Worm (Caenorhabditis elegans) whole organism, late embryonic: ENCODE measurements around the gene srlf-4.
"Not testable (repeated sequence)": the region's sequence is repeated elsewhere in the genome, so short reads cannot be mapped to it uniquely, and the experiment has no call there.

Source experiments
- K09A11.1 ChIP-seq: sonication (generic microtip); optimal IDR thresholded peaks from 2 replicates; lab custom pipeline; 2017; ENCODE audit warnings: antibody characterized with exemption, mild to moderate bottlenecking, missing genetic modification characterization, missing compliant biosample characterization; ENCODE audit not compliant: insufficient read depth
- ahr-1 ChIP-seq: sonication (generic microtip); optimal IDR thresholded peaks from 2 replicates; lab custom pipeline; 2016; ENCODE audit warnings: missing genetic modification characterization, missing compliant biosample characterization
- ama-1 ChIP-seq: fragments of 150-350 bp; optimal IDR thresholded peaks from 2 replicates; lab custom pipeline; 2014
- ceh-30 ChIP-seq: fragments of 150-350 bp; optimal IDR thresholded peaks from 2 replicates; lab custom pipeline; 2014; ENCODE audit warnings: missing biosample characterization, missing genetic modification characterization
- ceh-31 ChIP-seq: sonication (generic microtip); optimal IDR thresholded peaks from 2 replicates; lab custom pipeline; 2016; ENCODE audit warnings: missing genetic modification characterization, missing compliant biosample characterization
- ceh-34 ChIP-seq: sonication (generic microtip); optimal IDR thresholded peaks from 2 replicates; lab custom pipeline; 2016; ENCODE audit warnings: mild to moderate bottlenecking, missing genetic modification characterization, missing compliant biosample characterization
- ceh-6 ChIP-seq: fragments of 200-800 bp; sonication (Bioruptor generic); optimal IDR thresholded peaks from 2 replicates; lab custom pipeline; 2018; ENCODE audit warnings: mild to moderate bottlenecking, missing genetic modification characterization, missing compliant biosample characterization
- dve-1 ChIP-seq: sonication (generic microtip); optimal IDR thresholded peaks from 2 replicates; lab custom pipeline; 2017; ENCODE audit warnings: antibody characterized with exemption, mild to moderate bottlenecking, missing genetic modification characterization, missing compliant biosample characterization
- elt-2 ChIP-seq: sonication (generic microtip); optimal IDR thresholded peaks from 2 replicates; lab custom pipeline; 2016; ENCODE audit warnings: missing genetic modification reagents, missing genetic modification characterization, missing compliant biosample characterization
- elt-4 ChIP-seq: sonication (generic microtip); optimal IDR thresholded peaks from 2 replicates; lab custom pipeline; 2016; ENCODE audit warnings: missing genetic modification characterization, missing compliant biosample characterization
- ets-4 ChIP-seq: sonication (generic microtip); optimal IDR thresholded peaks from 2 replicates; lab custom pipeline; 2016; ENCODE audit warnings: missing genetic modification characterization, missing compliant biosample characterization
- fax-1 ChIP-seq: sonication (generic microtip); optimal IDR thresholded peaks from 2 replicates; lab custom pipeline; 2016; ENCODE audit warnings: missing genotype, missing genetic modification characterization, missing compliant biosample characterization
- fkh-10 ChIP-seq: fragments of 150-350 bp; optimal IDR thresholded peaks from 2 replicates; lab custom pipeline; 2014; ENCODE audit warnings: missing biosample characterization, missing genetic modification reagents, missing genetic modification characterization
- hlh-13 ChIP-seq: fragments of 200-800 bp; sonication (Bioruptor generic); optimal IDR thresholded peaks from 2 replicates; lab custom pipeline; 2018; ENCODE audit warnings: mild to moderate bottlenecking, missing genetic modification characterization, missing compliant biosample characterization
- hlh-6 ChIP-seq: sonication (generic microtip); optimal IDR thresholded peaks from 2 replicates; lab custom pipeline; 2016; ENCODE audit warnings: missing genotype, missing genetic modification characterization, missing compliant biosample characterization
- lim-6 ChIP-seq: sonication (generic microtip); optimal IDR thresholded peaks from 2 replicates; lab custom pipeline; 2016; ENCODE audit warnings: missing genetic modification characterization, missing compliant biosample characterization
- pha-4 ChIP-seq: fragments of 150-350 bp; optimal IDR thresholded peaks from 2 replicates; lab custom pipeline; 2018; ENCODE audit warnings: missing biosample characterization, missing genetic modification reagents, missing genetic modification characterization
- ref-2 ChIP-seq: sonication (generic microtip); optimal IDR thresholded peaks from 2 replicates; lab custom pipeline; 2016; ENCODE audit warnings: missing genetic modification characterization, missing compliant biosample characterization
- rnt-1 ChIP-seq: sonication (generic microtip); optimal IDR thresholded peaks from 2 replicates; lab custom pipeline; 2016; ENCODE audit warnings: missing genetic modification characterization, missing compliant biosample characterization
- tbx-2 ChIP-seq: sonication (generic microtip); optimal IDR thresholded peaks from 2 replicates; lab custom pipeline; 2016; ENCODE audit warnings: missing genetic modification characterization, missing compliant biosample characterization
- zip-5 ChIP-seq: sonication (generic microtip); optimal IDR thresholded peaks from 2 replicates; lab custom pipeline; 2016; ENCODE audit warnings: missing genetic modification characterization, missing compliant biosample characterization

The srlf-4 gene

ce11 chrIV:12879557-12879956 is 44.7 kb downstream of the srlf-4 start, which contains the start of gene ZK896.5:
TSS of gene ZK896.5 (minus strand) at chrIV:12879645.
- no peak for TF ChIP-seq hlh-13 (GFP tag; lab: Kevin White, UChicago)
- no peak for TF ChIP-seq ets-4 (tag; lab: Kevin White, UChicago)
- TF ChIP-seq elt-2 (tag; lab: Kevin White, UChicago): peak; percentile 3

- TF ChIP-seq ceh-6: no peak
- no peak for TF ChIP-seq ceh-31 (tag; lab: Kevin White, UChicago)
- TF ChIP-seq tbx-2 (tag; lab: Kevin White, UChicago): no peak
- TF ChIP-seq fkh-10 (GFP tag; lab: Kevin White, UChicago): no peak
- TF ChIP-seq ceh-30 (tag; lab: Kevin White, UChicago): no peak
- no peak for TF ChIP-seq K09A11.1
- TF ChIP-seq ref-2 (tag; lab: Kevin White, UChicago): no peak
- TF ChIP-seq lim-6 (tag; lab: Kevin White, UChicago): no peak
- no peak for TF ChIP-seq dve-1 (tag; lab: Kevin White, UChicago)
- TF ChIP-seq ahr-1: no peak
- TF ChIP-seq ets-4 (tag; lab: Kevin White, UChicago): no peak
- TF ChIP-seq hlh-6 (tag; lab: Kevin White, UChicago): no peak
- no peak for TF ChIP-seq fax-1 (tag; lab: Kevin White, UChicago)
- TF ChIP-seq ama-1 (lab: Kevin White, UChicago): no peak
- no peak for TF ChIP-seq pha-4 (tag; lab: Kevin White, UChicago)
- TF ChIP-seq ceh-34: no peak
Observed at ce11 chrIV:12876558-12876957, 47.7 kb downstream of the srlf-4 start.

ce11 chrIV:12875260-12875659 is 49.0 kb downstream of the srlf-4 start, which contains the start of gene ZK896.1:
TSS of gene ZK896.1 (minus strand) at chrIV:12875360.
- TF ChIP-seq elt-4, rnt-1, zip-5 (tag; lab: Kevin White, UChicago): not testable (repeated sequence)
